Worm (Caenorhabditis elegans) whole organism, early embryonic: ENCODE measurements around the gene EGAP5.1.

Experiments
- B0310.2 ChIP-seq: sonication (generic microtip); optimal IDR thresholded peaks from 2 replicates; lab custom pipeline; 2016; ENCODE audit warnings: mild to moderate bottlenecking, missing genetic modification characterization, missing compliant biosample characterization
- F13C5.2 ChIP-seq: sonication (generic microtip); optimal IDR thresholded peaks from 2 replicates; lab custom pipeline; 2017; ENCODE audit warnings: mild to moderate bottlenecking, missing genetic modification characterization, inconsistent platforms, missing compliant biosample characterization
- ama-1 ChIP-seq: fragments of 150-350 bp; optimal IDR thresholded peaks from 2 replicates; lab custom pipeline; 2014
- ceh-13 ChIP-seq: fragments of 200-800 bp; sonication (Bioruptor generic); optimal IDR thresholded peaks from 2 replicates; lab custom pipeline; 2018; ENCODE audit warnings: mild to moderate bottlenecking, missing genetic modification characterization, missing compliant biosample characterization
- ets-7 ChIP-seq: sonication (generic microtip); optimal IDR thresholded peaks from 2 replicates; lab custom pipeline; 2016; ENCODE audit warnings: missing genotype, missing genetic modification characterization, missing compliant biosample characterization
- hmbx-1 ChIP-seq: sonication (generic microtip); optimal IDR thresholded peaks from 2 replicates; lab custom pipeline; 2016; ENCODE audit warnings: mild to moderate bottlenecking, missing genetic modification characterization, missing compliant biosample characterization
- hnd-1 ChIP-seq: sonication (generic microtip); optimal IDR thresholded peaks from 2 replicates; lab custom pipeline; 2016; ENCODE audit warnings: missing genetic modification characterization, missing compliant biosample characterization
- pes-1 ChIP-seq: fragments of 200-800 bp; sonication (Bioruptor generic); IDR thresholded peaks from 2 replicates; pipeline ENCODE4 v1.3.6; 2022; ENCODE audit warnings: missing genetic modification reagents, missing genetic modification characterization, missing compliant biosample characterization
- sea-1 ChIP-seq: fragments of 200-800 bp; sonication (Bioruptor generic); conservative IDR thresholded peaks from 2 replicates; pipeline ENCODE4 v1.3.6; 2022; ENCODE audit warnings: missing genetic modification characterization, missing compliant biosample characterization
- tbx-11 ChIP-seq: fragments of 200-800 bp; sonication (Bioruptor generic); IDR thresholded peaks from 2 replicates; pipeline ENCODE4 v1.3.6; 2022; ENCODE audit warnings: missing genetic modification characterization, missing compliant biosample characterization
- tbx-37 ChIP-seq: fragments of 200-800 bp; sonication (Bioruptor generic); conservative IDR thresholded peaks from 2 replicates; pipeline ENCODE4 v1.3.6; 2022; ENCODE audit warnings: missing genetic modification reagents, missing genetic modification characterization, missing compliant biosample characterization
- tra-4 ChIP-seq: sonication (generic microtip); optimal IDR thresholded peaks from 2 replicates; lab custom pipeline; 2017; ENCODE audit warnings: missing genetic modification characterization, missing compliant biosample characterization

DNA sequence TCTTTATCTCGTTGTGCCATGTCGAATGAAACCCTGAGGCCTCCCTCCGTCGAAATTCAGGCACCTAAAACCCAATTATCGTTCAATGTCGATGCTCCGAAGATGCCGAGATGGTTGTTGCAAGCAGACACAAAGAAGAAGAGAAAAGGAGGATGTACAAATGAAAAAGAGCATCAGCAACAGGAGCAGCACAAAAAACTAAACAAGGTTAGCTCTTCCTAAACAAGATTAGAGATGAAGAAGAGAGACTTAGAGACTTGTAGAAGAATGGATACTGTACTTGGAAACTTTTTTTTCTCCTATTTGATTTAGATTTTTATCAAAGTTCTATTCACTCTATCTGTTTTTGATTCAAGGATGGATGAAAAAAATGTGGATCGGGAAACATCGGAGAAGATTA lies 45.3 kb upstream of the EGAP5.1 start:
- no peak for TF ChIP-seq tbx-37 (GFP tag; lab: Robert Waterston, UW)
- no peak for TF ChIP-seq ama-1 (lab: Kevin White, UChicago)
- no peak for TF ChIP-seq F13C5.2 (tag; lab: Kevin White, UChicago)
- TF ChIP-seq sea-1 (GFP tag; lab: Robert Waterston, UW): no peak
- TF ChIP-seq tbx-11 (GFP tag; lab: Robert Waterston, UW): no peak
- TF ChIP-seq hmbx-1 (tag; lab: Kevin White, UChicago): no peak
- TF ChIP-seq tra-4 (tag; lab: Kevin White, UChicago): no peak
- no peak for TF ChIP-seq pes-1
- TF ChIP-seq B0310.2 (tag; lab: Kevin White, UChicago): no peak
- TF ChIP-seq hnd-1 (tag; lab: Kevin White, UChicago): no peak
- TF ChIP-seq ets-7 (tag; lab: Kevin White, UChicago): no peak
- TF ChIP-seq ceh-13: no peak
